Worm (Caenorhabditis elegans): ENCODE measurements around the gene mcm-3AP.

DNA sequence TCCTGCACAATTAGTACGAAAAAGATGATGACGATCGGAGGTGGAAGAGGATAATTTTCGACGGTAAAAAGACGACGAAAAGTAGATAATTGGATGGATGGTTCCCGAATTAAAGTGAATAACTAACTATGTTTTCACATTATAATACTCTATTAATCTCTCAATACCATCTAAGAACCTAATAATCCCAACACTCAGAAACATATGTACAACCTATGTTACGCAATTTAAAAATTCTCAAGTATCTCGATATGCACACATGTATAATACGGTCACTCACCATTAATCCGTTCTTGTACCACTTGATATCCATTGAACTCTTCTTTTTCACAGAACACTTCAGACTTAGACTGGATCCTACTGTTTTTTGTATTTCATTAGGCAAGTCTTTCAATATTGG is 52.3 kb downstream of the mcm-3AP start:
- TF ChIP-seq pqm-1 (tag; optimal IDR thresholded peaks at IDR 0.05) (no peak), aly-2 (tag; optimal IDR thresholded peaks at IDR 0.05) (no peak), nhr-90 (tag; optimal IDR thresholded peaks at IDR 0.05; ENCODE audit: poor library complexity) (no peak), C04F5.9 (tag; optimal IDR thresholded peaks at IDR 0.05) (no peak), lir-3 (tag; optimal IDR thresholded peaks at IDR 0.05; ENCODE audit: poor library complexity) (no peak)

Data from whole organism, L1 larva.